Fruit fly (Drosophila melanogaster) whole organism: ENCODE data around the gene CG43089.

Experiments
- CG8478 ChIP-seq: fragments of >200 bp; optimal IDR thresholded peaks from 2 replicates; lab custom pipeline; 2018; ENCODE audit warnings: inconsistent platforms
- pan ChIP-seq: fragments of >200 bp; optimal IDR thresholded peaks from 2 replicates; lab custom pipeline; 2017

DNA sequence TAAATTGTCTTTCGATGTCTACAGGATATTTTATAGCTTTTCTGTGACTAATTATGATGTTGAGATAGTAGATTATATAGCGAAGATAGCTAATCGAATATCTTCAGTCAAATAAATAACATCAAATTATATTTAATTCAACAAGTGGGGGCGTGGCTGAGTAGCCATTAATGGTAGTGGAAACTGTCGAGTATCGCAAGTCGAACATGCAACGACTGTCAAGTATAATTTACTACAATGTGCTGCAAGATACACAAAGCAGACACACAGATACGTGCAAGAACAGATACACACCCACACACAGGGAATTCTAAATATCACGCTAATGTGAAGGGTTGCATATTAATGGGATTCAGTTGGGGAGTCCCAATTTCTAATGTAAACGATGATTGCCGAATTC is 41.3 kb downstream of the CG43089 start, which contains the start of gene ppk27:
- TF ChIP-seq pan (lab: Kevin White, UChicago) (no peak), CG8478 (no peak)
